Fruit fly (Drosophila melanogaster) whole organism, adult: ENCODE results near the gene CG32428.

Experiments
- Clk ChIP-seq: fragments of 200-800 bp; sonication (Bioruptor generic); optimal IDR thresholded peaks from 2 replicates; lab custom pipeline; 2017; ENCODE audit warnings: missing biosample characterization, missing genetic modification characterization
- Mnt ChIP-seq: fragments of 200-800 bp; sonication (Bioruptor generic); optimal IDR thresholded peaks from 2 replicates; lab custom pipeline; 2016; ENCODE audit warnings: missing biosample characterization, mild to moderate bottlenecking, missing genetic modification characterization

dm6 chr3L:20432297-20432696 lies 41.2 kb downstream of the CG32428 start, which contains the start of the genes Las and Psn:
- TF ChIP-seq Clk (GFP tag; lab: Kevin White, UChicago) (no peak), Mnt (peak; percentile 39)
